Fruit fly (Drosophila melanogaster) S2 (cell line): Measurements from ENCODE around the gene AlkB.

Experiments
- CG8478 ChIP-seq: fragments of >200 bp; optimal IDR thresholded peaks from 2 replicates; lab custom pipeline; 2018
- CTCF ChIP-seq, 2 experiments: fragments of >200 bp; optimal IDR thresholded peaks; 2 replicates each; lab custom pipeline; 2018

DNA sequence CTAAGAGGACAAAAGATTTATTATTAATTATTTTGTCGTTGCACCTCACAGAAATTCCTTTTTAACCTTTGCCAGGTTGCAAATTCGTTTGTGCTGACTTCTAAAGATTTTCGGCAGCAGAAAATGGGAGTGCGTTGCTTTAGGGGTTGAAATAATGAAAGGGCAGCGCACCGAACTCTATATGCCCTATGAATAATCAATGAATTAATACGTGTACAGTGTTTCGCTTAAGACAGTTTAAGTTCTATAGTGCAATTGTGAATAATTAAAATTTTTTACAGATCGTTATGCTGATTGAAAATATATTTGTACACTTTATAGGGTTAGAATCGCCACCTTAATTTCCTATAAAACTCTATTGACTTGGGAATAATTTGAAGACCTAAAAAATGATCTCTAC, 43.2 kb downstream of the AlkB start:
- no peak for TF ChIP-seq CTCF (optimal IDR thresholded peaks at IDR 0.05; lab: Kevin White, UChicago)
- TF ChIP-seq CG8478: no peak
